Fruit fly (Drosophila melanogaster) whole organism, embryonic: ENCODE results near the gene atl.

Experiments used
- Abd-B ChIP-seq: fragments of 200-800 bp; sonication (Bioruptor generic); optimal IDR thresholded peaks from 2 replicates; lab custom pipeline; 2018; ENCODE audit warnings: missing biosample characterization, mild to moderate bottlenecking, missing genetic modification characterization, moderate library complexity
- Atf-2 ChIP-seq: fragments of 200-800 bp; sonication (Bioruptor generic); optimal IDR thresholded peaks from 2 replicates; lab custom pipeline; 2016; ENCODE audit warnings: missing biosample characterization, missing genetic modification characterization
- Atf3 ChIP-seq: fragments of 200-800 bp; sonication (Bioruptor generic); optimal IDR thresholded peaks from 3 replicates; lab custom pipeline; 2016; ENCODE audit warnings: missing biosample characterization, missing genetic modification characterization
- Bdp1 ChIP-seq: fragments of 200-800 bp; sonication (Bioruptor generic); optimal IDR thresholded peaks from 3 replicates; lab custom pipeline; 2016; ENCODE audit warnings: missing biosample characterization, missing genetic modification characterization
- Blimp-1 ChIP-seq: fragments of 200-800 bp; sonication (Bioruptor generic); optimal IDR thresholded peaks from 3 replicates; lab custom pipeline; 2018; ENCODE audit warnings: missing biosample characterization, missing genetic modification characterization, mild to moderate bottlenecking, moderate library complexity, missing genetic modification reagents
- CG10274 ChIP-seq: fragments of 200-800 bp; sonication (Bioruptor generic); optimal IDR thresholded peaks from 3 replicates; lab custom pipeline; 2017; ENCODE audit warnings: missing biosample characterization, mild to moderate bottlenecking, missing genetic modification characterization
- CG10654 ChIP-seq: fragments of 200-800 bp; sonication (Bioruptor generic); optimal IDR thresholded peaks from 2 replicates; lab custom pipeline; 2016; ENCODE audit warnings: missing biosample characterization, missing genetic modification characterization
- CG10979 ChIP-seq: fragments of 200-800 bp; sonication (Bioruptor generic); optimal IDR thresholded peaks from 2 replicates; lab custom pipeline; 2018; ENCODE audit warnings: missing biosample characterization, mild to moderate bottlenecking, missing genetic modification characterization, moderate library complexity
- CG11398 ChIP-seq: fragments of 200-800 bp; sonication (Bioruptor generic); optimal IDR thresholded peaks from 2 replicates; lab custom pipeline; 2016; ENCODE audit warnings: missing biosample characterization, missing genetic modification characterization
- CG11560 ChIP-seq: fragments of 200-800 bp; sonication (Bioruptor generic); IDR thresholded peaks from 3 replicates; pipeline ENCODE4 v1.3.6; 2022; ENCODE audit warnings: missing biosample characterization, missing genetic modification characterization
- CG1233 ChIP-seq: fragments of 200-800 bp; sonication (Bioruptor generic); optimal IDR thresholded peaks from 4 replicates; lab custom pipeline; 2018; ENCODE audit warnings: missing biosample characterization, mild to moderate bottlenecking, missing genetic modification characterization
- CG12942 ChIP-seq: fragments of 200-800 bp; sonication (Bioruptor generic); optimal IDR thresholded peaks from 3 replicates; lab custom pipeline; 2016; ENCODE audit warnings: missing biosample characterization, missing genetic modification characterization
- CG13287 ChIP-seq: fragments of 200-800 bp; sonication (Bioruptor generic); IDR thresholded peaks from 2 replicates; pipeline ENCODE4 v1.3.6; 2022; ENCODE audit warnings: missing biosample characterization, missing genetic modification characterization; ENCODE audit not compliant: partially characterized antibody
- CG16813 ChIP-seq: fragments of 200-800 bp; sonication (Bioruptor generic); IDR thresholded peaks from 3 replicates; pipeline ENCODE4 v1.3.6; 2022; ENCODE audit warnings: missing biosample characterization, missing genetic modification characterization; ENCODE audit not compliant: partially characterized antibody
- CG17829 ChIP-seq: fragments of 200-800 bp; optimal IDR thresholded peaks from 2 replicates; lab custom pipeline; 2019; ENCODE audit warnings: missing biosample characterization, mild to moderate bottlenecking, missing genetic modification characterization, moderate library complexity
- CG18262 ChIP-seq: fragments of 200-800 bp; optimal IDR thresholded peaks from 3 replicates; lab custom pipeline; 2019; ENCODE audit warnings: missing biosample characterization, mild to moderate bottlenecking, missing genetic modification characterization, moderate library complexity
- CG2712 ChIP-seq: fragments of 200-800 bp; optimal IDR thresholded peaks from 3 replicates; lab custom pipeline; 2019; ENCODE audit warnings: missing biosample characterization, mild to moderate bottlenecking, missing genetic modification characterization, moderate library complexity
- CG31365 ChIP-seq: fragments of 200-800 bp; sonication (Bioruptor generic); optimal IDR thresholded peaks from 2 replicates; lab custom pipeline; 2018; ENCODE audit warnings: missing biosample characterization, mild to moderate bottlenecking, missing genetic modification characterization
- CG31441 ChIP-seq: fragments of 200-800 bp; sonication (Bioruptor generic); IDR thresholded peaks from 2 replicates; pipeline ENCODE4 v1.3.6; 2022; ENCODE audit warnings: missing biosample characterization, missing genetic modification characterization
- CG33557 ChIP-seq: fragments of 200-800 bp; sonication (Bioruptor generic); optimal IDR thresholded peaks from 2 replicates; lab custom pipeline; 2019; ENCODE audit warnings: missing biosample characterization, mild to moderate bottlenecking, missing genetic modification characterization, moderate library complexity
- CG3838 ChIP-seq: fragments of 200-800 bp; sonication (Bioruptor generic); optimal IDR thresholded peaks from 3 replicates; lab custom pipeline; 2016; ENCODE audit warnings: missing biosample characterization, missing genetic modification characterization
- CG5180 ChIP-seq: fragments of 200-800 bp; sonication (Bioruptor generic); optimal IDR thresholded peaks from 3 replicates; lab custom pipeline; 2017; ENCODE audit warnings: missing biosample characterization, missing genetic modification characterization, mild to moderate bottlenecking, moderate library complexity, missing genetic modification reagents
- CG6654 ChIP-seq: fragments of 200-800 bp; sonication (Bioruptor generic); optimal IDR thresholded peaks from 2 replicates; lab custom pipeline; 2017; ENCODE audit warnings: missing biosample characterization, mild to moderate bottlenecking, missing genetic modification characterization
- CG8478 ChIP-seq: fragments of >200 bp; optimal IDR thresholded peaks from 2 replicates; lab custom pipeline; 2018
- CG9932 ChIP-seq: fragments of 200-800 bp; sonication (Bioruptor generic); IDR thresholded peaks from 2 replicates; pipeline ENCODE4 v1.3.6; 2022; ENCODE audit warnings: missing biosample characterization, missing genetic modification characterization
- Deaf1 ChIP-seq: fragments of 200-800 bp; optimal IDR thresholded peaks from 3 replicates; lab custom pipeline; 2019; ENCODE audit warnings: missing biosample characterization, mild to moderate bottlenecking, missing genetic modification characterization, moderate library complexity
- Drgx ChIP-seq: fragments of 200-800 bp; sonication (Bioruptor generic); IDR thresholded peaks from 2 replicates; pipeline ENCODE4 v1.3.6; 2022; ENCODE audit warnings: missing biosample characterization, missing genetic modification characterization
- Fer3 ChIP-seq: fragments of 200-800 bp; sonication (Bioruptor generic); optimal IDR thresholded peaks from 2 replicates; lab custom pipeline; 2018; ENCODE audit warnings: missing biosample characterization, mild to moderate bottlenecking, missing genetic modification characterization, moderate library complexity
- Hr39 ChIP-seq: fragments of >200 bp; optimal IDR thresholded peaks from 2 replicates; lab custom pipeline; 2017
- Med ChIP-seq: fragments of 200-800 bp; sonication (Bioruptor generic); peaks from one replicate; lab custom pipeline; 2016; ENCODE audit warnings: missing biosample characterization, missing genetic modification characterization, mild to moderate bottlenecking, inconsistent platforms, moderate library complexity
- Oaz ChIP-seq: fragments of 200-800 bp; sonication (Bioruptor generic); IDR thresholded peaks from 2 replicates; pipeline ENCODE4 v1.3.6; 2022; ENCODE audit warnings: missing biosample characterization, missing genetic modification characterization
- Sox102F ChIP-seq: fragments of 200-800 bp; sonication (Bioruptor generic); optimal IDR thresholded peaks from 2 replicates; lab custom pipeline; 2018; ENCODE audit warnings: missing biosample characterization, mild to moderate bottlenecking, missing genetic modification characterization, moderate library complexity
- aop ChIP-seq: fragments of 200-800 bp; sonication (Bioruptor generic); IDR thresholded peaks from 2 replicates; pipeline ENCODE4 v1.3.6; 2022; ENCODE audit warnings: missing biosample characterization, missing genetic modification characterization
- ato ChIP-seq: fragments of 200-800 bp; sonication (Bioruptor generic); IDR thresholded peaks from 2 replicates; pipeline ENCODE4 v1.3.6; 2022; ENCODE audit warnings: missing biosample characterization, missing genetic modification characterization; ENCODE audit not compliant: partially characterized antibody
- bcd ChIP-seq: fragments of 200-800 bp; sonication (Bioruptor generic); optimal IDR thresholded peaks from 2 replicates; lab custom pipeline; 2017; ENCODE audit warnings: missing biosample characterization, mild to moderate bottlenecking, missing genetic modification characterization
- bigmax ChIP-seq: fragments of 200-800 bp; sonication (Bioruptor generic); optimal IDR thresholded peaks from 2 replicates; lab custom pipeline; 2018; ENCODE audit warnings: missing biosample characterization, mild to moderate bottlenecking, missing genetic modification characterization
- br ChIP-seq: fragments of >200 bp; optimal IDR thresholded peaks from 2 replicates; lab custom pipeline; 2017
- corto ChIP-seq: fragments of 200-800 bp; sonication (Bioruptor generic); optimal IDR thresholded peaks from 2 replicates; lab custom pipeline; 2016; ENCODE audit warnings: missing biosample characterization, mild to moderate bottlenecking, missing genetic modification characterization, moderate library complexity
- crc ChIP-seq: fragments of 200-800 bp; sonication (Bioruptor generic); optimal IDR thresholded peaks from 2 replicates; lab custom pipeline; 2016; ENCODE audit warnings: missing biosample characterization, missing genetic modification characterization
- dan ChIP-seq: fragments of 200-800 bp; sonication (Bioruptor generic); IDR thresholded peaks from 2 replicates; pipeline ENCODE4 v1.3.6; 2022; ENCODE audit warnings: missing biosample characterization, missing genetic modification characterization
- eve ChIP-seq, 2 experiments: fragments of >200 bp; optimal IDR thresholded peaks; 2 replicates each; lab custom pipeline; 2017; ENCODE audit warnings: missing biosample characterization in 2 of 2, missing genetic modification characterization in 2 of 2
- fu2 ChIP-seq: fragments of 200-800 bp; sonication (Bioruptor generic); optimal IDR thresholded peaks from 2 replicates; lab custom pipeline; 2016; ENCODE audit warnings: missing biosample characterization, missing genetic modification characterization
- her ChIP-seq: fragments of 200-800 bp; sonication (Bioruptor generic); optimal IDR thresholded peaks from 2 replicates; lab custom pipeline; 2016; ENCODE audit warnings: missing biosample characterization, missing genetic modification characterization
- kni ChIP-seq: fragments of 200-800 bp; sonication (Bioruptor generic); optimal IDR thresholded peaks from 3 replicates; lab custom pipeline; 2017; ENCODE audit warnings: mild to moderate bottlenecking, missing biosample characterization, missing genetic modification reagents, missing genetic modification characterization
- lov ChIP-seq, 2 experiments: fragments of 200-800 bp in 1 of 2; fragments of >200 bp in 1 of 2; sonication (Bioruptor generic) in 1 of 2; IDR thresholded peaks in 1 of 2; optimal IDR thresholded peaks in 1 of 2; 2 replicates in 1 of 2; 3 replicates in 1 of 2; pipeline versions ENCODE4 v1.3.6 to Lab custom; 2017 to 2022; ENCODE audit warnings: missing biosample characterization in 1 of 2, missing genetic modification characterization in 1 of 2
- nau ChIP-seq: fragments of 200-800 bp; sonication (Bioruptor generic); optimal IDR thresholded peaks from 3 replicates; lab custom pipeline; 2017; ENCODE audit warnings: missing biosample characterization, mild to moderate bottlenecking, missing genetic modification characterization, missing genetic modification reagents
- org-1 ChIP-seq: fragments of 200-800 bp; sonication (Bioruptor generic); optimal IDR thresholded peaks from 2 replicates; lab custom pipeline; 2017; ENCODE audit warnings: missing biosample characterization, missing genetic modification characterization
- sna ChIP-seq: fragments of 200-800 bp; sonication (Bioruptor generic); IDR thresholded peaks from 2 replicates; pipeline ENCODE4 v1.3.6; 2022; ENCODE audit warnings: missing biosample characterization, missing genetic modification characterization; ENCODE audit not compliant: partially characterized antibody
- sqz ChIP-seq: fragments of 200-800 bp; sonication (Bioruptor generic); optimal IDR thresholded peaks from 3 replicates; lab custom pipeline; 2018; ENCODE audit warnings: missing biosample characterization, mild to moderate bottlenecking, missing genetic modification characterization
- wdn ChIP-seq: fragments of 200-800 bp; sonication (Bioruptor generic); IDR thresholded peaks from 2 replicates; pipeline ENCODE4 v1.3.6; 2022; ENCODE audit warnings: missing biosample characterization, missing genetic modification characterization
- z ChIP-seq: fragments of 200-800 bp; sonication (Bioruptor generic); IDR thresholded peaks from 3 replicates; pipeline ENCODE4 v1.3.6; 2022; ENCODE audit warnings: missing biosample characterization, missing genetic modification characterization

atl gene

DNA sequence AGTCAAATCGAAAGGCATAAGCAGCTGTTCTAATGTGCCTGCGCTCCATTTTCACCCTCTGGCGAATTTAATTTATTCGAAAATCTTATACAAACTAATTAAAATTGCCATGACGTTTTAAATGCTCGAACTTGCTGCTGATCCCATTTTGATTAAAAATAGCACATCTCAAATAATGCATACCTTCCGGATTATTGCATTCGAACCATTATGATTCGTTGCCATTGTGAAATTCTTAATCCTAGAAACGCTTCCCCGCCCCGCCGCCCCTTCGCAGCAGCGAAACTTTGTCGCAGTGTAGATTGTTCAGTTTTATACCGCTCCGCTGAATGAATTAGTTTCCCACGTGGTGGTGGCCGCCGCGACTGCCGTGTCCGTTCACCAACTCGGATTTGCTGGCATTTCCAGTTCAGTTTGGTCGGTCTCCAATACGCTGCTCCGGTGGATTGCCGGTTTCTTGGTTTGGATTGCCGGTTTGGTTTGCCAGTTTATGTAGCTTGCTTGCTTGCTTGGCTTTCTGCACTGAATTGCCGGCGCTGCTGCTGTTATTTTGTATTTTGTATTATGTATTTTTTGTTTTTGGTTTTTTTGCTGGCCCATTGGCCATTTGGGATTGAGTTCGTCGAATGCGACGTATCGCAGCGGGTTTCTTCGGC is 26.8 kb upstream of the atl start (continued):
- TF ChIP-seq Atf-2 (GFP tag; lab: Kevin White, UChicago), result peak; percentile 30
- no peak for TF ChIP-seq Hr39
- no peak for TF ChIP-seq ato (GFP tag; lab: Robert Waterston, UW)
- no peak for TF ChIP-seq Fer3 (tag; lab: Kevin White, UChicago)
- no peak for TF ChIP-seq CG11398 (GFP tag; lab: Kevin White, UChicago)
- TF ChIP-seq CG13287 (GFP tag; lab: Robert Waterston, UW), result no peak
- TF ChIP-seq sqz (GFP tag; lab: Kevin White, UChicago), result no peak
- TF ChIP-seq CG12942, result peak; percentile 18
- TF ChIP-seq CG18262 (tag; lab: Kevin White, UChicago), result peak; percentile 50
- peak; percentile 28 for TF ChIP-seq CG17829
- no peak for TF ChIP-seq lov (optimal IDR thresholded peaks at IDR 0.05; lab: Kevin White, UChicago)
- no peak for TF ChIP-seq lov (GFP tag; IDR thresholded peaks at IDR 0.05; lab: Robert Waterston, UW)
- peak; percentile 19 for TF ChIP-seq org-1
- no peak for TF ChIP-seq CG31365 (tag; lab: Kevin White, UChicago)
- TF ChIP-seq Med, result peak; percentile 32
- no peak for TF ChIP-seq z (GFP tag; lab: Robert Waterston, UW)
- no peak for TF ChIP-seq Oaz (GFP tag; lab: Robert Waterston, UW)
- TF ChIP-seq eve (GFP tag; optimal IDR thresholded peaks at IDR 0.05; lab: Kevin White, UChicago), result no peak
- TF ChIP-seq Sox102F, result peak; percentile 56
- no peak for TF ChIP-seq fu2
- TF ChIP-seq dan (GFP tag; lab: Robert Waterston, UW), result no peak
- peak; percentile 2 for TF ChIP-seq bcd
- peak; percentile 22 for TF ChIP-seq nau (GFP tag; lab: Kevin White, UChicago)
- TF ChIP-seq CG5180 (GFP tag; lab: Kevin White, UChicago), result no peak
- no peak for TF ChIP-seq CG6654 (GFP tag; lab: Kevin White, UChicago)
- no peak for TF ChIP-seq bigmax
- TF ChIP-seq CG33557 (GFP tag; lab: Kevin White, UChicago), result no peak
- TF ChIP-seq corto, result no peak
- no peak for TF ChIP-seq aop (GFP tag; lab: Robert Waterston, UW)
- no peak for TF ChIP-seq Atf3 (GFP tag; lab: Kevin White, UChicago)
- peak; percentile 14 for TF ChIP-seq Abd-B
- no peak for TF ChIP-seq kni
- TF ChIP-seq br, result no peak
- peak; percentile 24 for TF ChIP-seq Blimp-1
- TF ChIP-seq wdn (GFP tag; lab: Robert Waterston, UW), result no peak
- no peak for TF ChIP-seq her (GFP tag; lab: Kevin White, UChicago)
- TF ChIP-seq CG11560 (tag; lab: Robert Waterston, UW), result no peak
- peak; percentile 36 for TF ChIP-seq CG2712 (tag; lab: Kevin White, UChicago)
- no peak for TF ChIP-seq CG16813
- TF ChIP-seq CG10979 (tag; lab: Kevin White, UChicago), result peak; percentile 16
- peak; percentile 72 for TF ChIP-seq CG10274 (GFP tag; lab: Kevin White, UChicago)
- peak; percentile 26; the same call in 1 of the 2 replicates for TF ChIP-seq CG31441 (GFP tag; lab: Robert Waterston, UW)
- TF ChIP-seq CG10654, result no peak
- TF ChIP-seq Deaf1, result no peak
- TF ChIP-seq CG1233 (GFP tag; lab: Kevin White, UChicago), result no peak
- TF ChIP-seq sna (GFP tag; lab: Robert Waterston, UW), result no peak
- TF ChIP-seq crc (GFP tag; lab: Kevin White, UChicago), result no peak
- TF ChIP-seq CG8478, result no peak
- no peak for TF ChIP-seq Bdp1 (GFP tag; lab: Kevin White, UChicago)
- no peak for TF ChIP-seq CG9932
- TF ChIP-seq Drgx (GFP tag; lab: Robert Waterston, UW), result peak; percentile 34; the same call in 1 of the 2 replicates
- TF ChIP-seq CG3838 (GFP tag; lab: Kevin White, UChicago), result no peak
